Fruit fly (Drosophila melanogaster) whole organism, embryonic: ENCODE measurements around the gene CG4820.

ENCODE experiments used
- ATbp ChIP-seq: fragments of 200-800 bp; sonication (Bioruptor generic); optimal IDR thresholded peaks from 2 replicates; lab custom pipeline; 2017; ENCODE audit warnings: missing biosample characterization, mild to moderate bottlenecking, missing genetic modification characterization, missing genetic modification reagents
- CG10366 ChIP-seq: fragments of 200-800 bp; sonication (Bioruptor generic); IDR thresholded peaks from 2 replicates; pipeline ENCODE4 v1.3.6; 2022; ENCODE audit warnings: missing biosample characterization, missing genetic modification characterization
- CG11093 ChIP-seq: fragments of 200-800 bp; sonication (Bioruptor generic); IDR thresholded peaks from 3 replicates; pipeline ENCODE4 v1.3.6; 2022; ENCODE audit warnings: missing biosample characterization, missing genetic modification characterization
- CG12219 ChIP-seq: fragments of 200-800 bp; sonication (Bioruptor generic); optimal IDR thresholded peaks from 3 replicates; lab custom pipeline; 2018; ENCODE audit warnings: missing biosample characterization, mild to moderate bottlenecking, missing genetic modification characterization
- CG13123 ChIP-seq: fragments of 200-800 bp; sonication (Bioruptor generic); optimal IDR thresholded peaks from 2 replicates; lab custom pipeline; 2016; ENCODE audit warnings: missing biosample characterization, missing genetic modification characterization
- CG13296 ChIP-seq: fragments of 200-800 bp; sonication (Bioruptor generic); optimal IDR thresholded peaks from 3 replicates; lab custom pipeline; 2018; ENCODE audit warnings: missing biosample characterization, mild to moderate bottlenecking, missing genetic modification characterization
- CG1603 ChIP-seq: fragments of 200-800 bp; sonication (Bioruptor generic); optimal IDR thresholded peaks from 2 replicates; lab custom pipeline; 2019; ENCODE audit warnings: missing biosample characterization, mild to moderate bottlenecking, missing genetic modification characterization, moderate library complexity
- CG17385 ChIP-seq: fragments of 200-800 bp; sonication (Bioruptor generic); optimal IDR thresholded peaks from 3 replicates; lab custom pipeline; 2018; ENCODE audit warnings: missing biosample characterization, mild to moderate bottlenecking, missing genetic modification characterization
- CG18262 ChIP-seq: fragments of 200-800 bp; optimal IDR thresholded peaks from 3 replicates; lab custom pipeline; 2019; ENCODE audit warnings: missing biosample characterization, mild to moderate bottlenecking, missing genetic modification characterization, moderate library complexity
- CG2199 ChIP-seq: fragments of 200-800 bp; sonication (Bioruptor generic); IDR thresholded peaks from 3 replicates; pipeline ENCODE4 v1.3.6; 2022; ENCODE audit warnings: missing biosample characterization, missing genetic modification characterization
- CG4360 ChIP-seq: fragments of 200-800 bp; sonication (Bioruptor generic); IDR thresholded peaks from 2 replicates; pipeline ENCODE4 v1.3.6; 2022; ENCODE audit warnings: missing biosample characterization, missing genetic modification characterization
- CG4424 ChIP-seq: fragments of 200-800 bp; sonication (Bioruptor generic); optimal IDR thresholded peaks from 3 replicates; lab custom pipeline; 2016; ENCODE audit warnings: missing biosample characterization, missing genetic modification characterization
- CG8281 ChIP-seq: fragments of 200-800 bp; sonication (Bioruptor generic); optimal IDR thresholded peaks from 2 replicates; lab custom pipeline; 2018; ENCODE audit warnings: missing biosample characterization, mild to moderate bottlenecking, missing genetic modification characterization, moderate library complexity
- CG9797 ChIP-seq: fragments of 200-800 bp; sonication (Bioruptor generic); optimal IDR thresholded peaks from 3 replicates; lab custom pipeline; 2018; ENCODE audit warnings: missing biosample characterization, mild to moderate bottlenecking, missing genetic modification characterization
- Dp ChIP-seq: fragments of 200-800 bp; sonication (Bioruptor generic); optimal IDR thresholded peaks from 2 replicates; lab custom pipeline; 2018; ENCODE audit warnings: missing biosample characterization, mild to moderate bottlenecking, missing genetic modification characterization, moderate library complexity
- E2f2 ChIP-seq: fragments of 200-800 bp; sonication (Bioruptor generic); IDR thresholded peaks from 2 replicates; pipeline ENCODE4 v1.3.6; 2022; ENCODE audit warnings: missing biosample characterization, missing genetic modification characterization
- GATAe ChIP-seq: fragments of 200-800 bp; sonication (Bioruptor generic); conservative IDR thresholded peaks from 2 replicates; pipeline ENCODE4 v1.3.6; 2022; ENCODE audit warnings: missing biosample characterization, missing genetic modification characterization
- H15 ChIP-seq: fragments of 200-800 bp; sonication (Bioruptor generic); IDR thresholded peaks from 3 replicates; pipeline ENCODE4 v1.3.6; 2022; ENCODE audit warnings: missing biosample characterization, missing genetic modification characterization
- Hey ChIP-seq: fragments of 200-800 bp; sonication (Bioruptor generic); optimal IDR thresholded peaks from 3 replicates; lab custom pipeline; 2018; ENCODE audit warnings: missing biosample characterization, mild to moderate bottlenecking, missing genetic modification characterization
- Mes4 ChIP-seq: fragments of 200-800 bp; sonication (Bioruptor generic); optimal IDR thresholded peaks from 2 replicates; lab custom pipeline; 2016; ENCODE audit warnings: missing biosample characterization, missing genetic modification characterization
- Myb ChIP-seq: fragments of 200-800 bp; sonication (Bioruptor generic); optimal IDR thresholded peaks from 2 replicates; lab custom pipeline; 2016; ENCODE audit warnings: missing biosample characterization, missing genetic modification characterization
- NC2β ChIP-seq: fragments of 200-800 bp; sonication (Bioruptor generic); optimal IDR thresholded peaks from 2 replicates; lab custom pipeline; 2016; ENCODE audit warnings: missing biosample characterization, missing genetic modification characterization
- PHDP ChIP-seq: fragments of 200-800 bp; sonication (Bioruptor generic); optimal IDR thresholded peaks from 3 replicates; lab custom pipeline; 2018; ENCODE audit warnings: missing biosample characterization, mild to moderate bottlenecking, missing genetic modification characterization, moderate library complexity
- Rfx ChIP-seq: fragments of 200-800 bp; sonication (Bioruptor generic); IDR thresholded peaks from 2 replicates; pipeline ENCODE4 v1.3.6; 2022; ENCODE audit warnings: missing biosample characterization, missing genetic modification characterization
- Sin3A ChIP-seq: fragments of >200 bp; optimal IDR thresholded peaks from 2 replicates; lab custom pipeline; 2018
- Sox102F ChIP-seq: fragments of 200-800 bp; sonication (Bioruptor generic); optimal IDR thresholded peaks from 2 replicates; lab custom pipeline; 2018; ENCODE audit warnings: missing biosample characterization, mild to moderate bottlenecking, missing genetic modification characterization, moderate library complexity
- Stat92E ChIP-seq, 3 experiments: fragments of >200 bp in 2 of 3; fragments of 200-800 bp in 1 of 3; sonication (Bioruptor generic) in 1 of 3; optimal IDR thresholded peaks; 2 replicates each; lab custom pipeline; 2017 to 2019; ENCODE audit warnings: missing biosample characterization in 3 of 3, missing genetic modification characterization in 3 of 3, mild to moderate bottlenecking in 1 of 3, moderate library complexity in 1 of 3
- Usf ChIP-seq: fragments of 200-800 bp; sonication (Bioruptor generic); optimal IDR thresholded peaks from 2 replicates; lab custom pipeline; 2017; ENCODE audit warnings: missing genotype, missing biosample characterization, missing genetic modification characterization
- al ChIP-seq: fragments of 200-800 bp; sonication (Bioruptor generic); IDR thresholded peaks from 2 replicates; pipeline ENCODE4 v1.3.6; 2022; ENCODE audit warnings: missing biosample characterization, missing genetic modification characterization
- bowl ChIP-seq: fragments of 200-800 bp; sonication (Bioruptor generic); IDR thresholded peaks from 2 replicates; pipeline ENCODE4 v1.3.6; 2022; ENCODE audit warnings: missing biosample characterization, missing genetic modification characterization
- br ChIP-seq: fragments of >200 bp; optimal IDR thresholded peaks from 2 replicates; lab custom pipeline; 2017
- crp ChIP-seq, 2 experiments: fragments of 200-800 bp; sonication (Bioruptor generic); optimal IDR thresholded peaks; 2 replicates in 1 of 2; 3 replicates in 1 of 2; lab custom pipeline; 2017; ENCODE audit warnings: missing biosample characterization in 2 of 2, missing genetic modification characterization in 2 of 2, mild to moderate bottlenecking in 1 of 2, moderate library complexity in 1 of 2
- dan ChIP-seq: fragments of 200-800 bp; sonication (Bioruptor generic); IDR thresholded peaks from 2 replicates; pipeline ENCODE4 v1.3.6; 2022; ENCODE audit warnings: missing biosample characterization, missing genetic modification characterization
- ewg ChIP-seq: fragments of 200-800 bp; sonication (Bioruptor generic); optimal IDR thresholded peaks from 3 replicates; lab custom pipeline; 2017; ENCODE audit warnings: mild to moderate bottlenecking, missing biosample characterization, missing genetic modification reagents, missing genetic modification characterization
- fd3F ChIP-seq: fragments of 200-800 bp; sonication (Bioruptor generic); optimal IDR thresholded peaks from 2 replicates; lab custom pipeline; 2018; ENCODE audit warnings: missing biosample characterization, mild to moderate bottlenecking, missing genetic modification characterization, moderate library complexity
- ftz-f1 ChIP-seq: fragments of 200-800 bp; sonication (Bioruptor generic); optimal IDR thresholded peaks from 2 replicates; lab custom pipeline; 2016; ENCODE audit warnings: missing biosample characterization, missing genetic modification characterization
- gcm ChIP-seq: fragments of 200-800 bp; sonication (Bioruptor generic); optimal IDR thresholded peaks from 2 replicates; lab custom pipeline; 2019; ENCODE audit warnings: missing biosample characterization, mild to moderate bottlenecking, missing genetic modification characterization, moderate library complexity
- gfzf ChIP-seq: fragments of 200-800 bp; sonication (Bioruptor generic); optimal IDR thresholded peaks from 2 replicates; lab custom pipeline; 2016; ENCODE audit warnings: missing biosample characterization, mild to moderate bottlenecking, missing genetic modification characterization, moderate library complexity
- jigr1 ChIP-seq: fragments of 200-800 bp; sonication (Bioruptor generic); IDR thresholded peaks from 3 replicates; pipeline ENCODE4 v1.3.6; 2022; ENCODE audit warnings: missing biosample characterization, missing genetic modification characterization
- jumu ChIP-seq: fragments of 200-800 bp; sonication (Bioruptor generic); optimal IDR thresholded peaks from 3 replicates; lab custom pipeline; 2016; ENCODE audit warnings: missing biosample characterization, missing genetic modification characterization
- lab ChIP-seq: fragments of 200-800 bp; sonication (Bioruptor generic); optimal IDR thresholded peaks from 3 replicates; lab custom pipeline; 2017; ENCODE audit warnings: missing biosample characterization, missing genetic modification characterization, mild to moderate bottlenecking, moderate library complexity, missing genetic modification reagents
- lmd ChIP-seq: fragments of 200-800 bp; sonication (Bioruptor generic); IDR thresholded peaks from 2 replicates; pipeline ENCODE4 v1.3.6; 2022; ENCODE audit warnings: missing biosample characterization, missing genetic modification characterization
- lola ChIP-seq, 3 experiments: fragments of >200 bp in 2 of 3; fragments of 200-800 bp in 1 of 3; sonication (Bioruptor generic) in 1 of 3; optimal IDR thresholded peaks; 2 replicates each; lab custom pipeline; 2017 to 2019; ENCODE audit warnings: missing biosample characterization in 3 of 3, missing genetic modification characterization in 3 of 3, mild to moderate bottlenecking in 1 of 3, moderate library complexity in 1 of 3
- pb ChIP-seq: fragments of 200-800 bp; sonication (Bioruptor generic); optimal IDR thresholded peaks from 3 replicates; lab custom pipeline; 2016; ENCODE audit warnings: missing biosample characterization, missing genetic modification characterization
- pzg ChIP-seq: fragments of 200-800 bp; sonication (Bioruptor generic); optimal IDR thresholded peaks from 3 replicates; lab custom pipeline; 2018; ENCODE audit warnings: missing biosample characterization, mild to moderate bottlenecking, missing genetic modification characterization, moderate library complexity
- row ChIP-seq: fragments of 200-800 bp; sonication (Bioruptor generic); IDR thresholded peaks from 3 replicates; pipeline ENCODE4 v1.3.6; 2022; ENCODE audit warnings: missing biosample characterization, missing genetic modification characterization
- seq ChIP-seq: fragments of 200-800 bp; sonication (Bioruptor generic); IDR thresholded peaks from 2 replicates; pipeline ENCODE4 v1.3.6; 2022; ENCODE audit warnings: missing biosample characterization, missing genetic modification characterization
- tio ChIP-seq: fragments of 200-800 bp; sonication (Bioruptor generic); optimal IDR thresholded peaks from 2 replicates; lab custom pipeline; 2017; ENCODE audit warnings: missing biosample characterization, missing genetic modification characterization, inconsistent platforms
- tna ChIP-seq: fragments of 200-800 bp; sonication (Bioruptor generic); IDR thresholded peaks from 2 replicates; pipeline ENCODE4 v1.3.6; 2022; ENCODE audit warnings: missing biosample characterization, missing genetic modification characterization; ENCODE audit not compliant: partially characterized antibody
- trem ChIP-seq: fragments of 200-800 bp; optimal IDR thresholded peaks from 3 replicates; lab custom pipeline; 2019; ENCODE audit warnings: missing biosample characterization, mild to moderate bottlenecking, missing genetic modification characterization, moderate library complexity
- trh ChIP-seq: fragments of 200-800 bp; sonication (Bioruptor generic); optimal IDR thresholded peaks from 2 replicates; lab custom pipeline; 2016; ENCODE audit warnings: missing biosample characterization, missing genetic modification characterization
- z ChIP-seq: fragments of 200-800 bp; sonication (Bioruptor generic); IDR thresholded peaks from 3 replicates; pipeline ENCODE4 v1.3.6; 2022; ENCODE audit warnings: missing biosample characterization, missing genetic modification characterization

The CG4820 gene

DNA sequence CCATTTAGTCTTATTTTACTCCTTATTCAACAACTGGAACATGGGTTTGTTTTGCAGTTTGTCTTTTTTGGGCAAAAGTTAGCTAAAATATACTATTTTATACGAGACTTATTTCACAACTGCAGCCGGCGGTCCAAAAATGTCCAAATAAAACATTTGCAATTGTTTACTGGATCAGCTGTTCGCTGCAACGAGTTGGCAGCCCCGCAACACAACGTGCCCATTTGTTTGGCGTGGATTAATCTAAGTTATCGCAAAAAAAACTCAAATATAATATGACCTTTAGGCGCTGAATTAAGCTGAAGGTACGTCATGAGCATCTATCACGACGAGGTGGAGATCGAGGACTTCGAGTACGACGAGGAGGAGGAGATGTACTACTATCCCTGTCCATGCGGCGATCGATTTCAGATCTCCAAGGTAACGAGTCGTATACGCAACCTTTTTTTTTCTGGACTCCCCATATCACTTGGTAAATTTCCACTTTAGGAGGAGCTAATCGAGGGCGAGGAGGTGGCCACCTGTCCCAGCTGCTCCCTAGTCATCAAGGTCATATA is 15.4 kb downstream of the CG4820 start, which contains the start of the genes CG17187 and Dph3:
Gene CG17187, minus strand, starts transcription at position 175 of the 557 bp plus-strand sequence.
Gene Dph3, plus strand, starts transcription at position 208 of the 557 bp plus-strand sequence.
- no peak for TF ChIP-seq trh (GFP tag; lab: Kevin White, UChicago)
- no peak for TF ChIP-seq lab (GFP tag; lab: Kevin White, UChicago)
- no peak for TF ChIP-seq CG17385 (GFP tag; lab: Kevin White, UChicago)
- TF ChIP-seq jigr1: no peak
- no peak for TF ChIP-seq CG4360 (GFP tag; lab: Robert Waterston, UW)
- TF ChIP-seq CG18262 (tag; lab: Kevin White, UChicago): no peak
- TF ChIP-seq Sin3A (lab: Kevin White, UChicago): peak; percentile 14
- no peak for TF ChIP-seq Mes4 (GFP tag; lab: Kevin White, UChicago)
- no peak for TF ChIP-seq CG11093 (GFP tag; lab: Robert Waterston, UW)
- peak; percentile 98 for TF ChIP-seq trem (tag; lab: Kevin White, UChicago)
- TF ChIP-seq crp (GFP tag; optimal IDR thresholded peaks at IDR 0.05; lab: Kevin White, UChicago): peak; percentile 71 to 91
- no peak for TF ChIP-seq CG12219 (GFP tag; lab: Kevin White, UChicago)
- no peak for TF ChIP-seq tna (GFP tag; lab: Robert Waterston, UW)
- TF ChIP-seq NC2β (GFP tag; lab: Kevin White, UChicago): no peak
- no peak for TF ChIP-seq ewg (GFP tag; lab: Kevin White, UChicago)
- TF ChIP-seq CG10366 (GFP tag; lab: Robert Waterston, UW): no peak
- peak; percentile 10 for TF ChIP-seq Dp
- no peak for TF ChIP-seq fd3F (GFP tag; lab: Kevin White, UChicago)
- no peak for TF ChIP-seq Sox102F (GFP tag; lab: Kevin White, UChicago)
- TF ChIP-seq row (GFP tag; lab: Robert Waterston, UW): no peak
- TF ChIP-seq seq (GFP tag; lab: Robert Waterston, UW): no peak
- TF ChIP-seq al (GFP tag; lab: Robert Waterston, UW): no peak
- TF ChIP-seq lola (GFP tag; optimal IDR thresholded peaks at IDR 0.05; lab: Kevin White, UChicago): no peak
- no peak for TF ChIP-seq Rfx (GFP tag; lab: Robert Waterston, UW)
- no peak for TF ChIP-seq jumu (GFP tag; lab: Kevin White, UChicago)
- peak; percentile 56 for TF ChIP-seq gfzf
- no peak for TF ChIP-seq Stat92E (GFP tag; optimal IDR thresholded peaks at IDR 0.05; lab: Kevin White, UChicago)
- no peak for TF ChIP-seq ATbp
- TF ChIP-seq H15 (GFP tag; lab: Robert Waterston, UW): no peak
- no peak for TF ChIP-seq GATAe (GFP tag; lab: Robert Waterston, UW)
- TF ChIP-seq CG1603 (tag; lab: Kevin White, UChicago): peak; percentile 31
- no peak for TF ChIP-seq br (lab: Kevin White, UChicago)
- TF ChIP-seq CG9797 (GFP tag; lab: Kevin White, UChicago): peak; percentile 15
- TF ChIP-seq Usf (GFP tag; lab: Kevin White, UChicago): no peak
- TF ChIP-seq CG8281 (tag; lab: Kevin White, UChicago): no peak
- TF ChIP-seq E2f2: no peak; the same call in 1 of the 2 replicates
- no peak for TF ChIP-seq dan (GFP tag; lab: Robert Waterston, UW)
- TF ChIP-seq gcm (GFP tag; lab: Kevin White, UChicago): no peak
- TF ChIP-seq CG2199 (GFP tag; lab: Robert Waterston, UW): no peak
- TF ChIP-seq ftz-f1 (GFP tag; lab: Kevin White, UChicago): peak; percentile 70
- no peak for TF ChIP-seq CG13296 (GFP tag; lab: Kevin White, UChicago)
- TF ChIP-seq z (GFP tag; lab: Robert Waterston, UW): no peak
- no peak for TF ChIP-seq pb (GFP tag; lab: Kevin White, UChicago)
- TF ChIP-seq tio: no peak
- TF ChIP-seq CG13123 (GFP tag; lab: Kevin White, UChicago): no peak
- TF ChIP-seq bowl (GFP tag; lab: Robert Waterston, UW): no peak
- TF ChIP-seq lmd (GFP tag; lab: Robert Waterston, UW): no peak
- peak; percentile 40 for TF ChIP-seq pzg (GFP tag; lab: Kevin White, UChicago)
- TF ChIP-seq CG4424 (GFP tag; lab: Kevin White, UChicago): no peak
- TF ChIP-seq PHDP: no peak
- TF ChIP-seq Hey: no peak
- TF ChIP-seq Myb: no peak
